Worm (Caenorhabditis elegans) whole organism, L4 larva: ENCODE measurements around the gene K03B8.6.

Experiments used
- D1046.2 ChIP-seq: fragments of 200-800 bp; sonication (Bioruptor generic); IDR thresholded peaks from 2 replicates; pipeline ENCODE4 v1.3.6; 2022; ENCODE audit warnings: missing genetic modification characterization, missing compliant biosample characterization
- T20F7.1 ChIP-seq: fragments of 200-800 bp; sonication (Bioruptor generic); optimal IDR thresholded peaks from 2 replicates; lab custom pipeline; 2018; ENCODE audit warnings: mild to moderate bottlenecking, missing genetic modification characterization, missing compliant biosample characterization
- Y48G9A.11 ChIP-seq: fragments of 200-800 bp; sonication (Bioruptor generic); IDR thresholded peaks from 2 replicates; pipeline ENCODE4 v1.3.6; 2022; ENCODE audit warnings: missing genetic modification reagents, missing genetic modification characterization, missing compliant biosample characterization
- ZK337.2 ChIP-seq: fragments of 200-800 bp; sonication (Bioruptor generic); IDR thresholded peaks from 2 replicates; pipeline ENCODE4 v1.3.6; 2022; ENCODE audit warnings: missing genetic modification reagents, missing genetic modification characterization, missing compliant biosample characterization
- ama-1 ChIP-seq: fragments of 150-350 bp; optimal IDR thresholded peaks from 2 replicates; lab custom pipeline; 2014; ENCODE audit warnings: inconsistent platforms, mixed read lengths
- ceh-20 ChIP-seq: fragments of 200-800 bp; sonication (Bioruptor generic); IDR thresholded peaks from 2 replicates; pipeline ENCODE4 v1.3.6; 2022; ENCODE audit warnings: missing genetic modification reagents, missing genetic modification characterization, missing compliant biosample characterization
- ces-1 ChIP-seq: fragments of 150-350 bp; sonication (generic microtip); optimal IDR thresholded peaks from 4 replicates; lab custom pipeline; 2014; ENCODE audit warnings: missing biosample characterization, missing genetic modification reagents, missing genetic modification characterization
- cey-2 ChIP-seq: sonication (generic microtip); optimal IDR thresholded peaks from 3 replicates; lab custom pipeline; 2017; ENCODE audit warnings: missing genetic modification characterization, mild to moderate bottlenecking, missing compliant biosample characterization, antibody characterized with exemption, borderline replicate concordance; ENCODE audit not compliant: insufficient read depth
- ctbp-1 ChIP-seq: fragments of 200-800 bp; sonication (Bioruptor generic); IDR thresholded peaks from 2 replicates; pipeline ENCODE4 v1.3.6; 2022; ENCODE audit warnings: missing genetic modification reagents, missing genetic modification characterization, missing compliant biosample characterization
- daf-8 ChIP-seq: fragments of 200-800 bp; sonication (Bioruptor generic); IDR thresholded peaks from 2 replicates; pipeline ENCODE4 v1.3.6; 2022; ENCODE audit warnings: missing genetic modification characterization, missing compliant biosample characterization
- dve-1 ChIP-seq: sonication (generic microtip); optimal IDR thresholded peaks from 2 replicates; lab custom pipeline; 2017; ENCODE audit warnings: antibody characterized with exemption, mild to moderate bottlenecking, missing genetic modification characterization, missing compliant biosample characterization; ENCODE audit not compliant: insufficient read depth
- egl-27 ChIP-seq: sonication (generic microtip); optimal IDR thresholded peaks from 3 replicates; lab custom pipeline; 2017; ENCODE audit warnings: missing biosample characterization, missing genetic modification reagents, missing genetic modification characterization
- egl-43 ChIP-seq: fragments of 200-800 bp; sonication (Bioruptor generic); IDR thresholded peaks from 2 replicates; pipeline ENCODE4 v1.3.6; 2022; ENCODE audit warnings: missing genetic modification reagents, missing genetic modification characterization, missing compliant biosample characterization
- fkh-10 ChIP-seq: fragments of 150-350 bp; optimal IDR thresholded peaks from 2 replicates; lab custom pipeline; 2014; ENCODE audit warnings: missing biosample characterization, missing genetic modification reagents, missing genetic modification characterization
- hlh-30 ChIP-seq: sonication (generic microtip); optimal IDR thresholded peaks from 2 replicates; lab custom pipeline; 2017; ENCODE audit warnings: antibody characterized with exemption, mild to moderate bottlenecking, missing genetic modification characterization, missing compliant biosample characterization; ENCODE audit not compliant: insufficient read depth
- hmg-1.1 ChIP-seq: fragments of 200-800 bp; sonication (Bioruptor generic); IDR thresholded peaks from 2 replicates; pipeline ENCODE4 v1.3.6; 2022; ENCODE audit warnings: missing genetic modification reagents, missing genetic modification characterization, missing compliant biosample characterization
- lin-39 ChIP-seq: fragments of 150-350 bp; optimal IDR thresholded peaks from 2 replicates; lab custom pipeline; 2014; ENCODE audit warnings: missing biosample characterization, missing genetic modification reagents, missing genetic modification characterization
- mdl-1 ChIP-seq, 2 experiments: fragments of 150-350 bp in 1 of 2; sonication (generic microtip) in 1 of 2; optimal IDR thresholded peaks; 2 replicates each; lab custom pipeline; 2014 to 2017; ENCODE audit warnings: missing biosample characterization in 2 of 2, missing genetic modification characterization in 2 of 2
- mep-1 ChIP-seq: fragments of 150-350 bp; sonication (generic microtip); optimal IDR thresholded peaks from 3 replicates; lab custom pipeline; 2014; ENCODE audit warnings: missing biosample characterization, missing genetic modification characterization
- mxl-2 ChIP-seq: fragments of 200-800 bp; sonication (Bioruptor generic); conservative IDR thresholded peaks from 2 replicates; pipeline ENCODE4 v1.3.6; 2022; ENCODE audit warnings: missing genetic modification reagents, missing genetic modification characterization, missing compliant biosample characterization
- nhr-102 ChIP-seq: sonication (generic microtip); optimal IDR thresholded peaks from 2 replicates; lab custom pipeline; 2016; ENCODE audit warnings: mild to moderate bottlenecking, missing genetic modification characterization, moderate library complexity, missing compliant biosample characterization
- nhr-11 ChIP-seq: fragments of 150-350 bp; optimal IDR thresholded peaks from 2 replicates; lab custom pipeline; 2014; ENCODE audit warnings: missing biosample characterization, missing genetic modification characterization
- nhr-28 ChIP-seq: fragments of 150-350 bp; optimal IDR thresholded peaks from 2 replicates; lab custom pipeline; 2014; ENCODE audit warnings: missing biosample characterization, missing genetic modification characterization
- nhr-77 ChIP-seq: fragments of 150-350 bp; optimal IDR thresholded peaks from 2 replicates; lab custom pipeline; 2014; ENCODE audit warnings: missing biosample characterization, missing genetic modification characterization
- pha-4 ChIP-seq, 2 experiments: fragments of 150-350 bp in 1 of 2; fragments of 200-800 bp in 1 of 2; sonication (Bioruptor generic) in 1 of 2; IDR thresholded peaks in 1 of 2; optimal IDR thresholded peaks in 1 of 2; 2 replicates each; pipeline versions ENCODE4 v1.3.6 to Lab custom; 2014 to 2022; ENCODE audit warnings: missing genetic modification characterization in 2 of 2, missing genetic modification reagents in 2 of 2, missing biosample characterization in 1 of 2, missing compliant biosample characterization in 1 of 2
- php-3 ChIP-seq: fragments of 200-800 bp; sonication (Bioruptor generic); IDR thresholded peaks from 2 replicates; pipeline ENCODE4 v1.3.6; 2022; ENCODE audit warnings: missing genetic modification reagents, missing genetic modification characterization, missing compliant biosample characterization
- rbr-2 ChIP-seq: sonication (generic microtip); optimal IDR thresholded peaks from 2 replicates; lab custom pipeline; 2016; ENCODE audit warnings: missing genotype, missing genetic modification characterization, missing compliant biosample characterization
- set-16 ChIP-seq: fragments of 200-800 bp; sonication (Bioruptor generic); IDR thresholded peaks from 2 replicates; pipeline ENCODE4 v1.3.6; 2022; ENCODE audit warnings: missing genetic modification reagents, missing genetic modification characterization, missing compliant biosample characterization
- skn-1 ChIP-seq: fragments of 150-350 bp; optimal IDR thresholded peaks from 2 replicates; lab custom pipeline; 2014; ENCODE audit warnings: missing biosample characterization, missing genetic modification characterization
- snpc-1.2 ChIP-seq: fragments of 200-800 bp; sonication (Bioruptor generic); IDR thresholded peaks from 2 replicates; pipeline ENCODE4 v1.3.6; 2022; ENCODE audit warnings: missing genetic modification reagents, missing genetic modification characterization, missing compliant biosample characterization
- tag-97 ChIP-seq: fragments of 200-800 bp; sonication (Bioruptor generic); IDR thresholded peaks from 2 replicates; pipeline ENCODE4 v1.3.6; 2022; ENCODE audit warnings: missing genetic modification characterization, missing compliant biosample characterization
- tra-1 ChIP-seq: fragments of 200-800 bp; sonication (Bioruptor generic); IDR thresholded peaks from 2 replicates; pipeline ENCODE4 v1.3.6; 2022; ENCODE audit warnings: missing genetic modification reagents, missing genetic modification characterization, missing compliant biosample characterization
- unc-130 ChIP-seq: sonication (generic microtip); optimal IDR thresholded peaks from 2 replicates; lab custom pipeline; 2016; ENCODE audit warnings: missing genetic modification reagents, missing genetic modification characterization, missing compliant biosample characterization
- unc-62 ChIP-seq, 3 experiments: fragments of 150-350 bp in 1 of 3; sonication (generic microtip); optimal IDR thresholded peaks in 2 of 3; peaks in 1 of 3; 1 replicate in 1 of 3; 2 replicates in 2 of 3; lab custom pipeline; 2014 to 2017; ENCODE audit warnings: missing biosample characterization in 3 of 3, missing genetic modification characterization in 3 of 3, missing genetic modification reagents in 3 of 3, missing genotype in 1 of 3

K03B8.6 gene

DNA sequence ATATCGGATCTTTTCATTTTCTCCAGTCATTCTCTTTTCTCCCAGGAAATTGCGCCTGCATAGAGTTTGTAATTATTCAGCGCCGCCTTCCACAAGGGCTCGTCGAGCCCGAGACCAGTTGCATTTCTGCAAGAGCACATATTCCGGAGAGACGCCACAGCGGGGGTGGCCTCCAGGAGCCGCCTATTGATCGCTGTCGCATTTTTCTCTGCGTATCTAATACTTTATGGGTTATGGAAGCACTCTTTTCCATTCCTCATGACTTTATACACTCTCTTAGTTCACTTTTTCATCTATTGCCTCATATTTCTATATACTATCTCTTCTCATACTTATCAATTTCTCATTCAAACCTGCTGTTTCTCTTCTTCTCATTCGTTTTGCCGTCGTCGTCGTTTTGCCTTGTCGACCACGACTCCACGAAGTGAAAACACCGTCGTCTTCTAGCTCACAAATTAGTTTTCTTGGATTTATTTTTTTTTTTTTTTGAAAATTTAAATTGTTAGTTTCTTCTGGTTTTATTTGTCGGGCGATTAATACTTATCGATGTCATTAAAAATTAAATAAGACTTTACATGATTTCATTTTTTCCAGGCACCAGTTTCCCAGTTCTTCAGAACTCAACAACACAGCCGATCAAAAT is 32.1 kb upstream of the K03B8.6 start, which contains the start of gene cnb-1 (continued):
- TF ChIP-seq hmg-1.1 (GFP tag; lab: Robert Waterston, UW): peak; percentile 75
- peak; percentile 57; the same call in 1 of the 2 replicates for TF ChIP-seq ceh-20
- no peak for TF ChIP-seq cey-2 (tag; lab: Kevin White, UChicago)
- peak; percentile 84 for TF ChIP-seq hlh-30 (tag; lab: Kevin White, UChicago)
- no peak for TF ChIP-seq mxl-2 (GFP tag; lab: Robert Waterston, UW)
- TF ChIP-seq lin-39 (tag; lab: Kevin White, UChicago): no peak
- TF ChIP-seq nhr-11 (tag; lab: Kevin White, UChicago): peak; percentile 24
- TF ChIP-seq pha-4 (GFP tag; IDR thresholded peaks at IDR 0.05; lab: Robert Waterston, UW): peak; percentile 47; the same call in 1 of the 2 replicates
- TF ChIP-seq pha-4 (tag; optimal IDR thresholded peaks at IDR 0.05; lab: Kevin White, UChicago): no peak
- peak in 1 of 2 experiments; percentile 8 for TF ChIP-seq mdl-1 (tag; optimal IDR thresholded peaks at IDR 0.05; lab: Kevin White, UChicago)
- 0 out of 2 replicates have a peak, but pooled peaks have one; percentile 26 for TF ChIP-seq tra-1 (GFP tag; lab: Robert Waterston, UW)
- TF ChIP-seq mep-1: peak; percentile 66
- peak; percentile 73; the same call in 1 of the 2 replicates for TF ChIP-seq egl-43 (GFP tag; lab: Robert Waterston, UW)

DNA sequence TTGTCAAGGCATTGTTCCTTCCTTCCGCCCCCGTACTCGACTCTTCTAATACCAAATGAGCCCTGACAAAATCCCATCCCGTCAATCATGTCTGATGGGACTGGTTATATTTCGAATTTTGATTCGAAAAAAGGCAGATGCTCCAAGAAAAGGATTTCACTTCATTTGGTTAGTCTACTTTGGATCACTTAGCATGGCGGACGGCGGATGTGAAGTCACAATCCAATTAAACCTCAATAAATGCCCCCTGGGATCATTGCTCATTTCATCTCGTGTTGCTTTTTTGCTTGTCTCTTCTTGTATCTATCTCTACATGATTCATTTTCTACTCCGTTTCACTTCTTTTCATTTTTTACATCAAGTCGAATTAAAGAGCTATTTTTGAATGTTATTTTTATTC is 28.0 kb upstream of the K03B8.6 start:
- no peak for TF ChIP-seq T20F7.1 (GFP tag; lab: Kevin White, UChicago)
- no peak for TF ChIP-seq daf-8 (GFP tag; lab: Robert Waterston, UW)
- TF ChIP-seq ceh-20: peak; percentile 32; the same call in 1 of the 2 replicates

DNA sequence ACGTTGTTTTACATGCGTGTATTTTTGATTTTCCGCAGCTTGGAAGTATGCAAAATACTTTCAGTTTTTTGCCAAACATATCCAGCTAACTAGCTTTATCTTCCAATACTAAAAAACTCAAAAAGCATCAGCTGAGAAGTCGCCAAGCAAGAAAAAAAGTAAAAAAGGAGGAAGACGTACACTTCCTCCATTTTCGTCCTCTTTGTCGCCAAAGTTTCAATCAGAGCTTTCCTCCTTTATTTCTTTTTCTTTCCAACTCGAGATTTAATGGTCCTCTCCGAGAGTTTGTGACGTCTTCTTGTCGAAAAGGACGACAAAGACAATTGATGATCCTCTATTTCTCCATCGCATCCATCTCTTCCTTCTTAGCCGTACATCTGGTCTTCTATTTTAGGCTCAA is 26.8 kb upstream of the K03B8.6 start:
- TF ChIP-seq nhr-102 (tag; lab: Kevin White, UChicago): no peak
- peak in 1 of 2 experiments; percentile 68 for TF ChIP-seq unc-62 (GFP tag; optimal IDR thresholded peaks at IDR 0.05 in 1 of 2; lab: Kevin White, UChicago)
- TF ChIP-seq unc-62 (tag; optimal IDR thresholded peaks at IDR 0.05; lab: Kevin White, UChicago): no peak
- peak; percentile 38 for TF ChIP-seq fkh-10 (GFP tag; lab: Kevin White, UChicago)

DNA sequence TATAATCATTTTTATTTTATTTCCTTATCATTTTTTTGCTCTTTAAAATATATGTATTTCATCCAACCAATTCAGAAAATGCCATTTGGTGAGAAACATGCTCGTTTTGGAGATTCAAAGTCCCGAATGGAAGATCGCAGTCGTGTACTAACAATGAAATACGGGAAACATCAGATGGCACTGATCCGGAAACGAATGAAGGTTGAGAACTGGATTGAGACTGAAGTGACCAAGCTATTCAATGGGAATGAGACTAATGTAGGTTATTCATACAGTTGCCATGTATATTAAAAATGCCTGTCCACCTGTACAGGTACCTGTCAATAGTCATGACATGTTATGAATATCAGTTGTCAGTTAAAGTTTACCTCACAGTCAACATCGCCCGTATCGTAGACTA is 24.4 kb upstream of the K03B8.6 start, which contains the start of gene F55C10.5:
Gene F55C10.5, plus strand, starts transcription at position 74 of the 400 bp plus-strand sequence.
- TF ChIP-seq unc-130 (no peak), unc-62 (GFP tag; optimal IDR thresholded peaks at IDR 0.05 in 1 of 2; lab: Kevin White, UChicago) (peak in 1 of 2 experiments; percentile 94), unc-62 (tag; optimal IDR thresholded peaks at IDR 0.05; lab: Kevin White, UChicago) (no peak)

DNA sequence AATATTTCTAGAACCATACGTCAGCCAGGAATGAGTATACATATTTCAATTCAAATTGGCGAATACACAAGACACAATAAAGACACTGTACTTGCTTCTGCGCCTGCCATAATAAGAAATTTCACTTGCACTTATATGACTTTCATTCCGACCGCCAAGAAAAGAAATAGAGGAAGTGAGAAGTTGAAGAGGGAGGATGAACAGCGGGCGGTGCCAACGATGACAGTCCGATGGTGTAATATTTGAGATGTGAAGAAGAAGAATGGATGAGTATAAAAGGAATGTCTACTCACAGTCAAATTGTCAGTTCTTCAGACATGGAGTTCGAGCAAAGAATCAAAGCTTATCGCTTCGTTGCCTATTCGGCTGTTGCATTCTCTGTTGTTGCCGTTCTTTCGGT is 22.3 kb upstream of the K03B8.6 start, which contains the start of gene col-154:
Gene col-154, plus strand, starts transcription at position 301 of the 400 bp plus-strand sequence.
- no peak for TF ChIP-seq egl-27

DNA sequence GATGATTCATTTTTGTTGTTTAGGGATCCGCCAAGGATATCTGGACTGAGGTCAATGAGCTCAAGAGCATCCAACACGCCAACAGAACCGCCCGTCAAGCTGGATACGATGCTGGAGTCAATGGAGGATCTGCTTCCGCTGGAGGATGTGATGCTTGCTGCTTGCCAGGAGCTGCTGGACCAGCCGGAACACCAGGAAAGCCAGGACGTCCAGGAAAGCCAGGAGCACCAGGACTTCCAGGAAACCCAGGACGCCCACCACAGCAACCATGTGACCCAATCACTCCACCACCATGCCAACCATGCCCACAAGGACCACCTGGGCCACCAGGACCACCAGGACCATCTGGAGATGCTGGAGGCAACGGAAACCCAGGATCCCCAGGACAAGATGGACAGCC is 21.8 kb upstream of the K03B8.6 start:
- TF ChIP-seq set-16 (GFP tag; lab: Robert Waterston, UW): peak; percentile 79

DNA sequence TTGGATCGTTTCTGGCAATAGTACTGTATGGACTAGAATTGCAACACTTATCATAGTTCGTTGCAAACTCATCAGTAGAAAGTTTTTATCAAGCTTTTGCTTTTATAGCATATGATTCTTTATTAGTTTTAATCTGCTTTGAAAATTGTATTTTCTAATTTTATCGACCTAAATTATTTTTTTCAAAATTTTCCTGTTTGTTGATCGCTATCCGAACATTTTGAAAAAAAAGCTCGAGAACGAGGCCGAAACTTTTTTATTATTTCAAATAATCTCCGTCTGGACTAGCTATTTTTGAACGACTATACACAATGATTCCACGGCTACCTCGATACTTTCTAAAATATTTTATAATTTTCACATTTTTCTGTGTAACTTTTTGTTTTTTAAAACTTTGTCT is 21.0 kb upstream of the K03B8.6 start, which contains the start of gene F55C10.4:
Gene F55C10.4, plus strand, starts transcription at position 301 of the 400 bp plus-strand sequence.
- TF ChIP-seq ZK337.2 (GFP tag; lab: Robert Waterston, UW) (no peak), lin-39 (tag; lab: Kevin White, UChicago) (no peak), nhr-77 (tag; lab: Kevin White, UChicago) (no peak), ces-1 (GFP tag; lab: Kevin White, UChicago) (no peak), php-3 (GFP tag; lab: Robert Waterston, UW) (no peak), Y48G9A.11 (GFP tag; lab: Robert Waterston, UW) (no peak), tag-97 (GFP tag; lab: Robert Waterston, UW) (no peak), nhr-28 (tag; lab: Kevin White, UChicago) (no peak), snpc-1.2 (GFP tag; lab: Robert Waterston, UW) (no peak), skn-1 (tag; lab: Kevin White, UChicago) (no peak), D1046.2 (GFP tag; lab: Robert Waterston, UW) (no peak), ctbp-1 (GFP tag; lab: Robert Waterston, UW) (no peak), rbr-2 (no peak), fkh-10 (GFP tag; lab: Kevin White, UChicago) (no peak), ama-1 (lab: Kevin White, UChicago) (no peak), dve-1 (no peak)
- TF ChIP-seq, all 104 proteins: peak for 0
